Fruit fly (Drosophila melanogaster): ENCODE measurements around the gene eas.

DNA sequence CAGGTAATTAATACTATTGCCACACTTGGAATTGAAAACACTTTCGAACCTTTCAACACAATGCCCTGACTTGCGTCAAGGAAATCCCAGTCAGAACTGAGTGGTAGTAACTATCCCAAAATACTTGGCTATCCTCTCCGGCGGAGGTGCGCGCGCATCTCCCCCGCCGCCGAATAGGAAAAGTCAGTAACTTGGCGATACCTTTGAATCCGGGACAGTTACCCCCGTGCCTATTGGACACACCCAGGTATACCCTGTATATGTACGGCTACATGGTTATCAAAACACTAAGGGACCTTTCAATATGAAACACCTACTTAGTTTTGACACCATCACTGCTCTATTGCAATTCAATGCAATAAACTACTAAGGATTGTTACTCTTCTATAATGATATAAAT, 52.5 kb downstream of the eas start, which contains the start of gene CG9919:
- TF ChIP-seq Abd-B (GFP tag; optimal IDR thresholded peaks at IDR 0.05): no peak
- TF ChIP-seq dl (GFP tag; optimal IDR thresholded peaks at IDR 0.05; ENCODE audit: insufficient read depth in 1 of 2, partially characterized antibody in 2 of 2): no peak
- TF ChIP-seq CG32264 (GFP tag; optimal IDR thresholded peaks at IDR 0.05): no peak
- no peak for TF ChIP-seq sv (GFP tag; optimal IDR thresholded peaks at IDR 0.05)
- TF ChIP-seq h (GFP tag; optimal IDR thresholded peaks at IDR 0.05): no peak
- no peak for TF ChIP-seq ey (GFP tag; optimal IDR thresholded peaks at IDR 0.05)
- no peak for TF ChIP-seq Myc (optimal IDR thresholded peaks at IDR 0.05)
- no peak for TF ChIP-seq N (GFP tag; optimal IDR thresholded peaks at IDR 0.05)
- TF ChIP-seq Mio (GFP tag; optimal IDR thresholded peaks at IDR 0.05): no peak
- no peak for TF ChIP-seq OdsH (GFP tag; optimal IDR thresholded peaks at IDR 0.05)
- no peak for TF ChIP-seq br (GFP tag; optimal IDR thresholded peaks at IDR 0.05)
- TF ChIP-seq CrebA (GFP tag; optimal IDR thresholded peaks at IDR 0.05; ENCODE audit: borderline replicate concordance): no peak
- TF ChIP-seq dmrt93B (GFP tag; optimal IDR thresholded peaks at IDR 0.05): no peak
- no peak for TF ChIP-seq fru (GFP tag; optimal IDR thresholded peaks at IDR 0.05)
